Worm (Caenorhabditis elegans): ENCODE results near the gene trxr-2.

trxr-2 gene

ce11 chrIII:8904044-8904443 lies 9.5 kb upstream of the trxr-2 start, which contains the start of gene lin-9 (continued):
- TF ChIP-seq ztf-11 (tag; optimal IDR thresholded peaks at IDR 0.05) (peak in 1 of 2 experiments; percentile 90), aha-1 (tag; optimal IDR thresholded peaks at IDR 0.05) (peak; percentile 50), C34B4.2 (tag; optimal IDR thresholded peaks at IDR 0.05) (peak; percentile 90), ztf-4 (tag; optimal IDR thresholded peaks at IDR 0.05) (peak; percentile 94), rnt-1 (tag; optimal IDR thresholded peaks at IDR 0.05) (peak; percentile 98), dpl-1 (GFP tag; optimal IDR thresholded peaks at IDR 0.05) (peak; percentile 96 to 97 (median 96)), nhr-28 (tag; optimal IDR thresholded peaks at IDR 0.05) (no peak), nhr-11 (tag; optimal IDR thresholded peaks at IDR 0.05) (peak; percentile 88), tbx-2 (tag; optimal IDR thresholded peaks at IDR 0.05) (peak; percentile 96), egl-27 (tag; optimal IDR thresholded peaks at IDR 0.05) (peak; percentile 20 to 37), lin-14 (GFP tag; optimal IDR thresholded peaks at IDR 0.05) (peak; percentile 99), blmp-1 (tag; optimal IDR thresholded peaks at IDR 0.05) (peak; percentile 92), hpl-2 (GFP tag; optimal IDR thresholded peaks at IDR 0.05) (peak; percentile 66), zag-1 (tag; optimal IDR thresholded peaks at IDR 0.05) (no peak), nhr-12 (tag; optimal IDR thresholded peaks at IDR 0.05) (peak; percentile 30), nhr-84 (tag; optimal IDR thresholded peaks at IDR 0.05) (no peak), efl-3 (GFP tag; optimal IDR thresholded peaks at IDR 0.05) (peak; percentile 81), mef-2 (tag; optimal IDR thresholded peaks at IDR 0.05) (peak; percentile 43), vab-15 (tag; optimal IDR thresholded peaks at IDR 0.05) (peak; percentile 62), efl-1 (optimal IDR thresholded peaks at IDR 0.05) (peak; percentile 96 to 97), efl-1 (GFP tag; optimal IDR thresholded peaks at IDR 0.05 in 1 of 2) (peak; percentile 95 to 100), nhr-19 (GFP tag; conservative IDR thresholded peaks at IDR 0.05) (peak; percentile 97), jun-1 (tag; optimal IDR thresholded peaks at IDR 0.05) (peak; percentile 92), ceh-88 (GFP tag; IDR thresholded peaks at IDR 0.05) (peak; percentile 91), fkh-10 (GFP tag; optimal IDR thresholded peaks at IDR 0.05) (peak; percentile 85), mab-9 (GFP tag; IDR thresholded peaks at IDR 0.05) (peak; percentile 93), sptf-1 (tag; optimal IDR thresholded peaks at IDR 0.05) (no peak), sox-4 (tag; optimal IDR thresholded peaks at IDR 0.05) (peak; percentile 86), nhr-77 (tag; optimal IDR thresholded peaks at IDR 0.05) (peak; percentile 91), zip-4 (GFP tag; optimal IDR thresholded peaks at IDR 0.05) (peak; percentile 93), unc-98 (GFP tag; IDR thresholded peaks at IDR 0.05) (peak; percentile 52; the same call in 1 of the 2 replicates), ama-1 (optimal IDR thresholded peaks at IDR 0.05) (no peak), C16A3.4 (tag; optimal IDR thresholded peaks at IDR 0.05) (peak; percentile 94), elt-3 (tag; optimal IDR thresholded peaks at IDR 0.05) (peak in 4 of 6 experiments; percentile 61 to 90 (median 74)), nhr-47 (tag; optimal IDR thresholded peaks at IDR 0.05) (peak; percentile 98), nhr-20 (tag; optimal IDR thresholded peaks at IDR 0.05) (peak; percentile 97), fkh-8 (tag; optimal IDR thresholded peaks at IDR 0.05) (peak; percentile 96), lin-35 (GFP tag; optimal IDR thresholded peaks at IDR 0.05) (peak; percentile 97 to 98), nhr-85 (tag) (peak; percentile 96), isw-1 (GFP tag; IDR thresholded peaks at IDR 0.05) (peak; percentile 97), xbp-1 (tag; optimal IDR thresholded peaks at IDR 0.05) (peak; percentile 95), swsn-7 (tag; optimal IDR thresholded peaks at IDR 0.05) (peak; percentile 97), tlp-1 (tag; optimal IDR thresholded peaks at IDR 0.05) (no peak), Y116A8C.19 (tag; optimal IDR thresholded peaks at IDR 0.05; ENCODE audit: borderline replicate concordance) (no peak)
